Fruit fly (Drosophila melanogaster) whole organism, embryonic: ENCODE data around the gene Bro.
A peak's percentile ranks its signal among the peaks of the same experiment; 100 is the strongest.

Source experiments
- Atf6 ChIP-seq: fragments of 200-800 bp; sonication (Bioruptor generic); IDR thresholded peaks from 2 replicates; pipeline ENCODE4 v1.3.6; 2022; ENCODE audit warnings: missing biosample characterization, missing genetic modification characterization
- CG10543 ChIP-seq: fragments of 200-800 bp; sonication (Bioruptor generic); optimal IDR thresholded peaks from 3 replicates; lab custom pipeline; 2017; ENCODE audit warnings: missing biosample characterization, mild to moderate bottlenecking, missing genetic modification characterization, moderate library complexity
- CG11247 ChIP-seq: fragments of 200-800 bp; sonication (Bioruptor generic); IDR thresholded peaks from 2 replicates; pipeline ENCODE4 v1.3.6; 2022; ENCODE audit warnings: missing biosample characterization, missing genetic modification characterization
- CG12104 ChIP-seq: fragments of 200-800 bp; sonication (Bioruptor generic); optimal IDR thresholded peaks from 3 replicates; lab custom pipeline; 2016; ENCODE audit warnings: missing biosample characterization, missing genetic modification characterization
- CG12236 ChIP-seq: fragments of 200-800 bp; sonication (Bioruptor generic); optimal IDR thresholded peaks from 2 replicates; lab custom pipeline; 2016; ENCODE audit warnings: missing biosample characterization, missing genetic modification characterization
- CG14050 ChIP-seq: fragments of 200-800 bp; sonication (Bioruptor generic); IDR thresholded peaks from 3 replicates; pipeline ENCODE4 v1.3.6; 2022; ENCODE audit warnings: missing biosample characterization, missing genetic modification characterization
- CG14667 ChIP-seq: fragments of 200-800 bp; sonication (Bioruptor generic); IDR thresholded peaks from 2 replicates; pipeline ENCODE4 v1.3.6; 2022; ENCODE audit warnings: missing biosample characterization, missing genetic modification characterization
- CG15479 ChIP-seq: fragments of 200-800 bp; sonication (Bioruptor generic); optimal IDR thresholded peaks from 3 replicates; lab custom pipeline; 2019; ENCODE audit warnings: missing biosample characterization, mild to moderate bottlenecking, missing genetic modification characterization, moderate library complexity
- CG16863 ChIP-seq: fragments of 200-800 bp; sonication (Bioruptor generic); optimal IDR thresholded peaks from 3 replicates; lab custom pipeline; 2016; ENCODE audit warnings: missing biosample characterization, missing genetic modification characterization
- CG17359 ChIP-seq: fragments of 200-800 bp; sonication (Bioruptor generic); optimal IDR thresholded peaks from 3 replicates; lab custom pipeline; 2018; ENCODE audit warnings: missing biosample characterization, mild to moderate bottlenecking, missing genetic modification characterization, moderate library complexity
- CG17361 ChIP-seq: fragments of 200-800 bp; sonication (Bioruptor generic); IDR thresholded peaks from 3 replicates; pipeline ENCODE4 v1.3.6; 2022; ENCODE audit warnings: missing biosample characterization, missing genetic modification characterization
- CG31224 ChIP-seq: fragments of 200-800 bp; sonication (Bioruptor generic); IDR thresholded peaks from 2 replicates; pipeline ENCODE4 v1.3.6; 2022; ENCODE audit warnings: missing biosample characterization, missing genetic modification characterization
- CG4707 ChIP-seq: fragments of 200-800 bp; sonication (Bioruptor generic); optimal IDR thresholded peaks from 2 replicates; lab custom pipeline; 2018; ENCODE audit warnings: missing biosample characterization, mild to moderate bottlenecking, missing genetic modification characterization, moderate library complexity
- CG6689 ChIP-seq: fragments of 200-800 bp; sonication (Bioruptor generic); IDR thresholded peaks from 2 replicates; pipeline ENCODE4 v1.3.6; 2022; ENCODE audit warnings: missing biosample characterization, missing genetic modification characterization
- CG6854 ChIP-seq: fragments of 200-800 bp; sonication (Bioruptor generic); optimal IDR thresholded peaks from 3 replicates; lab custom pipeline; 2017; ENCODE audit warnings: missing biosample characterization, mild to moderate bottlenecking, missing genetic modification characterization
- CG7357 ChIP-seq: fragments of 200-800 bp; sonication (Bioruptor generic); IDR thresholded peaks from 3 replicates; pipeline ENCODE4 v1.3.6; 2022; ENCODE audit warnings: missing biosample characterization, missing genetic modification characterization
- CG7372 ChIP-seq: fragments of 200-800 bp; sonication (Bioruptor generic); IDR thresholded peaks from 2 replicates; pipeline ENCODE4 v1.3.6; 2022; ENCODE audit warnings: missing biosample characterization, missing genetic modification characterization
- CG8089 ChIP-seq: fragments of 200-800 bp; sonication (Bioruptor generic); optimal IDR thresholded peaks from 3 replicates; lab custom pipeline; 2016; ENCODE audit warnings: missing biosample characterization, missing genetic modification characterization
- CG9797 ChIP-seq: fragments of 200-800 bp; sonication (Bioruptor generic); optimal IDR thresholded peaks from 3 replicates; lab custom pipeline; 2018; ENCODE audit warnings: missing biosample characterization, mild to moderate bottlenecking, missing genetic modification characterization
- D19A ChIP-seq: fragments of 200-800 bp; optimal IDR thresholded peaks from 3 replicates; lab custom pipeline; 2019; ENCODE audit warnings: missing biosample characterization, mild to moderate bottlenecking, missing genetic modification characterization, moderate library complexity
- Deaf1 ChIP-seq: fragments of 200-800 bp; optimal IDR thresholded peaks from 3 replicates; lab custom pipeline; 2019; ENCODE audit warnings: missing biosample characterization, mild to moderate bottlenecking, missing genetic modification characterization, moderate library complexity
- Dfd ChIP-seq, 2 experiments: fragments of >200 bp; optimal IDR thresholded peaks; 2 replicates each; lab custom pipeline; 2017; ENCODE audit warnings: missing biosample characterization in 2 of 2, missing genetic modification characterization in 2 of 2
- Ets97D ChIP-seq: fragments of 200-800 bp; sonication (Bioruptor generic); optimal IDR thresholded peaks from 3 replicates; lab custom pipeline; 2016; ENCODE audit warnings: missing biosample characterization, missing genetic modification characterization
- Fer1 ChIP-seq: fragments of 200-800 bp; sonication (Bioruptor generic); optimal IDR thresholded peaks from 2 replicates; lab custom pipeline; 2017; ENCODE audit warnings: missing biosample characterization, mild to moderate bottlenecking, missing genetic modification characterization
- Fer2 ChIP-seq: fragments of 200-800 bp; sonication (Bioruptor generic); optimal IDR thresholded peaks from 2 replicates; lab custom pipeline; 2018; ENCODE audit warnings: missing biosample characterization, mild to moderate bottlenecking, missing genetic modification characterization, moderate library complexity
- Fer3 ChIP-seq: fragments of 200-800 bp; sonication (Bioruptor generic); optimal IDR thresholded peaks from 2 replicates; lab custom pipeline; 2018; ENCODE audit warnings: missing biosample characterization, mild to moderate bottlenecking, missing genetic modification characterization, moderate library complexity
- Gsc ChIP-seq: fragments of 200-800 bp; sonication (Bioruptor generic); IDR thresholded peaks from 2 replicates; pipeline ENCODE4 v1.3.6; 2022; ENCODE audit warnings: missing biosample characterization, missing genetic modification characterization
- H15 ChIP-seq: fragments of 200-800 bp; sonication (Bioruptor generic); IDR thresholded peaks from 3 replicates; pipeline ENCODE4 v1.3.6; 2022; ENCODE audit warnings: missing biosample characterization, missing genetic modification characterization
- Hand ChIP-seq: fragments of 200-800 bp; sonication (Bioruptor generic); optimal IDR thresholded peaks from 2 replicates; lab custom pipeline; 2017; ENCODE audit warnings: mild to moderate bottlenecking, missing biosample characterization, missing genetic modification reagents, missing genetic modification characterization
- Hr39 ChIP-seq: fragments of >200 bp; optimal IDR thresholded peaks from 2 replicates; lab custom pipeline; 2017
- Hr78 ChIP-seq, 2 experiments: fragments of 200-800 bp in 1 of 2; fragments of >200 bp in 1 of 2; sonication (Bioruptor generic) in 1 of 2; optimal IDR thresholded peaks; 2 replicates each; lab custom pipeline; 2017 to 2019; ENCODE audit warnings: missing biosample characterization in 2 of 2, missing genetic modification characterization in 2 of 2, mild to moderate bottlenecking in 1 of 2, moderate library complexity in 1 of 2
- Sin3A ChIP-seq: fragments of >200 bp; optimal IDR thresholded peaks from 2 replicates; lab custom pipeline; 2018
- ato ChIP-seq: fragments of 200-800 bp; sonication (Bioruptor generic); IDR thresholded peaks from 2 replicates; pipeline ENCODE4 v1.3.6; 2022; ENCODE audit warnings: missing biosample characterization, missing genetic modification characterization; ENCODE audit not compliant: partially characterized antibody
- az2 ChIP-seq: fragments of 200-800 bp; sonication (Bioruptor generic); optimal IDR thresholded peaks from 3 replicates; lab custom pipeline; 2016; ENCODE audit warnings: missing biosample characterization, missing genetic modification characterization
- chif ChIP-seq, 2 experiments: fragments of 200-800 bp; sonication (Bioruptor generic); optimal IDR thresholded peaks; 3 replicates each; lab custom pipeline; 2016; ENCODE audit warnings: missing biosample characterization in 2 of 2, missing genetic modification characterization in 2 of 2
- da ChIP-seq: fragments of 200-800 bp; sonication (Bioruptor generic); optimal IDR thresholded peaks from 2 replicates; lab custom pipeline; 2016; ENCODE audit warnings: missing biosample characterization, missing genetic modification characterization
- dysf ChIP-seq: fragments of 200-800 bp; sonication (Bioruptor generic); IDR thresholded peaks from 3 replicates; pipeline ENCODE4 v1.3.6; 2022; ENCODE audit warnings: missing biosample characterization, missing genetic modification characterization
- ewg ChIP-seq: fragments of 200-800 bp; sonication (Bioruptor generic); optimal IDR thresholded peaks from 3 replicates; lab custom pipeline; 2017; ENCODE audit warnings: mild to moderate bottlenecking, missing biosample characterization, missing genetic modification reagents, missing genetic modification characterization
- exex ChIP-seq: fragments of 200-800 bp; sonication (Bioruptor generic); optimal IDR thresholded peaks from 4 replicates; lab custom pipeline; 2018; ENCODE audit warnings: missing biosample characterization, mild to moderate bottlenecking, missing genetic modification characterization, moderate library complexity
- gfzf ChIP-seq: fragments of 200-800 bp; sonication (Bioruptor generic); optimal IDR thresholded peaks from 2 replicates; lab custom pipeline; 2016; ENCODE audit warnings: missing biosample characterization, mild to moderate bottlenecking, missing genetic modification characterization, moderate library complexity
- hb ChIP-seq: fragments of 200-800 bp; sonication (Bioruptor generic); IDR thresholded peaks from 3 replicates; pipeline ENCODE4 v1.3.6; 2022; ENCODE audit warnings: missing biosample characterization, missing genetic modification characterization; ENCODE audit not compliant: partially characterized antibody
- insv ChIP-seq, 2 experiments: fragments of 200-800 bp; sonication (Bioruptor generic); optimal IDR thresholded peaks; 3 replicates each; lab custom pipeline; 2016 to 2018; ENCODE audit warnings: missing biosample characterization in 2 of 2, missing genetic modification characterization in 2 of 2
- jumu ChIP-seq: fragments of 200-800 bp; sonication (Bioruptor generic); optimal IDR thresholded peaks from 3 replicates; lab custom pipeline; 2016; ENCODE audit warnings: missing biosample characterization, missing genetic modification characterization
- org-1 ChIP-seq: fragments of 200-800 bp; sonication (Bioruptor generic); optimal IDR thresholded peaks from 2 replicates; lab custom pipeline; 2017; ENCODE audit warnings: missing biosample characterization, missing genetic modification characterization
- prd ChIP-seq, 3 experiments: fragments of >200 bp in 2 of 3; fragments of 200-800 bp in 1 of 3; sonication (Bioruptor generic) in 1 of 3; optimal IDR thresholded peaks in 2 of 3; IDR thresholded peaks in 1 of 3; 2 replicates in 2 of 3; 3 replicates in 1 of 3; pipeline versions ENCODE4 v1.3.6 to Lab custom; 2017 to 2022; ENCODE audit warnings: missing biosample characterization in 1 of 3, missing genetic modification characterization in 1 of 3
- row ChIP-seq: fragments of 200-800 bp; sonication (Bioruptor generic); IDR thresholded peaks from 3 replicates; pipeline ENCODE4 v1.3.6; 2022; ENCODE audit warnings: missing biosample characterization, missing genetic modification characterization
- sima ChIP-seq: fragments of 200-800 bp; sonication (Bioruptor generic); optimal IDR thresholded peaks from 2 replicates; lab custom pipeline; 2016; ENCODE audit warnings: missing biosample characterization, missing genetic modification characterization
- tap ChIP-seq: fragments of 200-800 bp; optimal IDR thresholded peaks from 3 replicates; lab custom pipeline; 2019; ENCODE audit warnings: missing biosample characterization, mild to moderate bottlenecking, missing genetic modification characterization, moderate library complexity
- trem ChIP-seq: fragments of 200-800 bp; optimal IDR thresholded peaks from 3 replicates; lab custom pipeline; 2019; ENCODE audit warnings: missing biosample characterization, mild to moderate bottlenecking, missing genetic modification characterization, moderate library complexity
- usp ChIP-seq: fragments of >200 bp; optimal IDR thresholded peaks from 2 replicates; lab custom pipeline; 2017; ENCODE audit warnings: missing biosample characterization, missing genetic modification characterization

Bro gene

DNA sequence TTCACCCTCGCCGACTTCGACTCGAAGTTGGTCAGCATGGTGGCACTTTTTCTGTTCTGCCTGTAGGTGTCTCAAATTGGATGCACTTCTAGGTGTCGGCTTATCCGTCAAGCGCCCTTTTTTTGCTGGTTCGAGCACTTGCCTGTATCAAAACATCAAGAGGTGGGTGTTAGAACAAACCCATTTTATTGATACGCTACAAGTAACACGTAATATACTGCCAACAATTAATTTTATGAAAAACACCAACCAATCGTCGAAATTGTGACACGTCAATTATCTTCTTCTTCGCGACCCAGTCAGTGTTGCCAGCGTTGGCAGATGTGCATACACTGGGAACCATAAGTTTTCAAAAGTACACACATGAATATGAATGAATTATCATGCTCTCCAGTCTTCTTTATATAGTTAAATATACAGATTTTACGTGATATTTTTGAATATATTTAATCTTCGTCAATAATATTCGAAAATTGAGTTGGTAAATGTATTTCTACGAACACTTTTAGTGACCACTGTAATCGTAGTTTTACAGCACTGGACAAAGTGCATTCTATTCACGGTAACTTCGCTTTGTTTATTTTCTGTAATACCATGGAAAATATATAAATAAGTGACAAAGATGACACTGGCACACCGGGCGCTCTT, 2.6 kb upstream of the Bro start, which contains the start of the genes alphaCOP and CG13919 (continued):
- peak; percentile 97 for TF ChIP-seq CG14050 (GFP tag; lab: Robert Waterston, UW)
- no peak for TF ChIP-seq hb
- peak; percentile 95 for TF ChIP-seq CG17359 (tag; lab: Kevin White, UChicago)
- no peak for TF ChIP-seq ato (GFP tag; lab: Robert Waterston, UW)
- TF ChIP-seq az2 (GFP tag; lab: Kevin White, UChicago) = peak; percentile 98
- peak; percentile 91 for TF ChIP-seq Fer1 (GFP tag; lab: Kevin White, UChicago)
- peak; percentile 99 for TF ChIP-seq row (GFP tag; lab: Robert Waterston, UW)
- peak; percentile 77 for TF ChIP-seq Deaf1 (tag; lab: Kevin White, UChicago)
- no peak for TF ChIP-seq prd (optimal IDR thresholded peaks at IDR 0.05; lab: Kevin White, UChicago)
- TF ChIP-seq prd (GFP tag; IDR thresholded peaks at IDR 0.05; lab: Robert Waterston, UW) = peak; percentile 98
- peak; percentile 86 for TF ChIP-seq CG6854 (GFP tag; lab: Kevin White, UChicago)
- TF ChIP-seq CG12236 (GFP tag; lab: Kevin White, UChicago) = peak; percentile 85
- TF ChIP-seq Ets97D = peak; percentile 90
- TF ChIP-seq CG14667 (GFP tag; lab: Robert Waterston, UW) = peak; percentile 95
- TF ChIP-seq Hand (GFP tag; lab: Kevin White, UChicago) = peak; percentile 91
- peak; percentile 92 for TF ChIP-seq ewg (GFP tag; lab: Kevin White, UChicago)
- TF ChIP-seq CG11247 (GFP tag; lab: Robert Waterston, UW) = peak; percentile 94
- TF ChIP-seq org-1 (GFP tag; lab: Kevin White, UChicago) = peak; percentile 91
- TF ChIP-seq CG16863 = peak; percentile 91
- TF ChIP-seq da = peak; percentile 72
- TF ChIP-seq dysf (GFP tag; lab: Robert Waterston, UW) = peak; percentile 97
- peak; percentile 94 for TF ChIP-seq CG31224 (GFP tag; lab: Robert Waterston, UW)
- peak; percentile 97 for TF ChIP-seq CG6689 (GFP tag; lab: Robert Waterston, UW)
- TF ChIP-seq CG4707 (GFP tag; lab: Kevin White, UChicago) = peak; percentile 92
- peak; percentile 32 for TF ChIP-seq CG9797 (GFP tag; lab: Kevin White, UChicago)
- TF ChIP-seq Fer2 (tag; lab: Kevin White, UChicago) = peak; percentile 89
- peak; percentile 96 for TF ChIP-seq H15 (GFP tag; lab: Robert Waterston, UW)
- no peak for TF ChIP-seq usp (GFP tag; lab: Kevin White, UChicago)
- TF ChIP-seq CG7357 (GFP tag; lab: Robert Waterston, UW) = peak; percentile 87
- peak in 1 of 2 experiments; percentile 93 for TF ChIP-seq Hr78 (GFP tag; optimal IDR thresholded peaks at IDR 0.05; lab: Kevin White, UChicago)
- peak; percentile 9 for TF ChIP-seq Sin3A (lab: Kevin White, UChicago)
- TF ChIP-seq sima (GFP tag; lab: Kevin White, UChicago) = peak; percentile 69
- TF ChIP-seq CG10543 (GFP tag; lab: Kevin White, UChicago) = peak; percentile 90
- TF ChIP-seq insv (GFP tag; optimal IDR thresholded peaks at IDR 0.05; lab: Kevin White, UChicago) = peak in 1 of 2 experiments; percentile 65
- TF ChIP-seq Gsc = peak; percentile 87
- TF ChIP-seq trem (tag; lab: Kevin White, UChicago) = peak; percentile 92
- peak; percentile 92 for TF ChIP-seq tap (tag; lab: Kevin White, UChicago)
- TF ChIP-seq CG8089 (GFP tag; lab: Kevin White, UChicago) = peak; percentile 80
- peak; percentile 88 for TF ChIP-seq D19A (tag; lab: Kevin White, UChicago)
- TF ChIP-seq Dfd (GFP tag; optimal IDR thresholded peaks at IDR 0.05; lab: Kevin White, UChicago) = no peak
- peak; percentile 95 for TF ChIP-seq CG12104 (GFP tag; lab: Kevin White, UChicago)
- TF ChIP-seq exex (tag; lab: Kevin White, UChicago) = peak; percentile 85
- TF ChIP-seq Fer3 = peak; percentile 96
- TF ChIP-seq CG7372 (GFP tag; lab: Robert Waterston, UW) = peak; percentile 97
- TF ChIP-seq chif (GFP tag; optimal IDR thresholded peaks at IDR 0.05; lab: Kevin White, UChicago) = peak; percentile 91 to 96
- TF ChIP-seq CG17361 = peak; percentile 98
- peak; percentile 24 for TF ChIP-seq gfzf (GFP tag; lab: Kevin White, UChicago)
- TF ChIP-seq CG15479 (GFP tag; lab: Kevin White, UChicago) = peak; percentile 52
- peak; percentile 23 for TF ChIP-seq Hr39 (lab: Kevin White, UChicago)
- peak; percentile 98 for TF ChIP-seq Atf6 (GFP tag; lab: Robert Waterston, UW)
- TF ChIP-seq jumu (GFP tag; lab: Kevin White, UChicago) = peak; percentile 85
